Worm (Caenorhabditis elegans) whole organism, L1 larva: ENCODE measurements around the gene gcy-32.

Source experiments
- C16A3.4 ChIP-seq: fragments of 150-350 bp; optimal IDR thresholded peaks from 2 replicates; lab custom pipeline; 2014; ENCODE audit warnings: missing biosample characterization, missing genetic modification characterization
- F16B12.6 ChIP-seq: fragments of 150-350 bp; optimal IDR thresholded peaks from 2 replicates; lab custom pipeline; 2014; ENCODE audit warnings: missing biosample characterization, missing genetic modification characterization
- blmp-1 ChIP-seq: fragments of 150-350 bp; optimal IDR thresholded peaks from 2 replicates; lab custom pipeline; 2014; ENCODE audit warnings: missing biosample characterization, missing genetic modification characterization
- ceh-8 ChIP-seq: fragments of 200-800 bp; sonication (Bioruptor generic); optimal IDR thresholded peaks from 2 replicates; lab custom pipeline; 2018; ENCODE audit warnings: mild to moderate bottlenecking, missing genetic modification characterization, moderate library complexity, missing compliant biosample characterization
- efl-1 ChIP-seq, 4 experiments: fragments of 150-350 bp; optimal IDR thresholded peaks in 3 of 4; peaks in 1 of 4; 1 replicate in 1 of 4; 2 replicates in 3 of 4; lab custom pipeline; 2014; ENCODE audit warnings: missing biosample characterization in 2 of 4, missing genetic modification characterization in 2 of 4, missing genetic modification reagents in 2 of 4
- egl-13 ChIP-seq: sonication (generic microtip); optimal IDR thresholded peaks from 2 replicates; lab custom pipeline; 2016; ENCODE audit warnings: missing genotype, missing genetic modification reagents, missing genetic modification characterization, missing compliant biosample characterization
- elt-2 ChIP-seq: sonication (generic microtip); optimal IDR thresholded peaks from 2 replicates; lab custom pipeline; 2016; ENCODE audit warnings: missing genetic modification characterization, mild to moderate bottlenecking, inconsistent platforms, missing compliant biosample characterization, missing genetic modification reagents
- fkh-4 ChIP-seq: sonication (generic microtip); optimal IDR thresholded peaks from 2 replicates; lab custom pipeline; 2016; ENCODE audit warnings: missing compliant biosample characterization, missing genetic modification characterization, borderline replicate concordance
- fos-1 ChIP-seq: fragments of 150-350 bp; optimal IDR thresholded peaks from 2 replicates; lab custom pipeline; 2014; ENCODE audit warnings: missing biosample characterization, missing genetic modification characterization
- hlh-17 ChIP-seq: fragments of 200-800 bp; sonication (Bioruptor generic); optimal IDR thresholded peaks from 2 replicates; lab custom pipeline; 2018; ENCODE audit warnings: missing genetic modification characterization, mild to moderate bottlenecking, missing compliant biosample characterization, moderate library complexity, borderline replicate concordance
- hlh-4 ChIP-seq: sonication (generic microtip); optimal IDR thresholded peaks from 2 replicates; lab custom pipeline; 2016; ENCODE audit warnings: mild to moderate bottlenecking, missing genetic modification characterization, missing compliant biosample characterization
- hpl-2 ChIP-seq: fragments of 150-350 bp; optimal IDR thresholded peaks from 2 replicates; lab custom pipeline; 2014; ENCODE audit warnings: missing biosample characterization, missing genetic modification reagents, missing genetic modification characterization
- isw-1 ChIP-seq: fragments of 200-800 bp; sonication (Bioruptor generic); IDR thresholded peaks from 2 replicates; pipeline ENCODE4 v1.3.6; 2022; ENCODE audit warnings: missing genetic modification characterization, missing compliant biosample characterization
- lin-14 ChIP-seq: fragments of 200-800 bp; sonication (Bioruptor generic); optimal IDR thresholded peaks from 2 replicates; lab custom pipeline; 2018; ENCODE audit warnings: mild to moderate bottlenecking, missing genetic modification characterization, moderate library complexity, missing compliant biosample characterization
- lin-15B ChIP-seq: fragments of 150-350 bp; sonication (generic microtip); optimal IDR thresholded peaks from 3 replicates; lab custom pipeline; 2014; ENCODE audit warnings: missing biosample characterization, missing genetic modification characterization
- lin-35 ChIP-seq, 2 experiments: fragments of 150-350 bp; optimal IDR thresholded peaks; 2 replicates each; lab custom pipeline; 2014; ENCODE audit warnings: missing biosample characterization in 2 of 2, missing genetic modification characterization in 2 of 2, missing genetic modification reagents in 2 of 2
- lin-39 ChIP-seq: fragments of 150-350 bp; optimal IDR thresholded peaks from 2 replicates; lab custom pipeline; 2014; ENCODE audit warnings: missing biosample characterization, missing genetic modification reagents, missing genetic modification characterization
- lir-3 ChIP-seq: sonication (generic microtip); optimal IDR thresholded peaks from 2 replicates; lab custom pipeline; 2016; ENCODE audit warnings: mild to moderate bottlenecking, missing genetic modification characterization, moderate library complexity, missing compliant biosample characterization; ENCODE audit not compliant: poor library complexity
- mdl-1 ChIP-seq, 2 experiments: fragments of 150-350 bp; optimal IDR thresholded peaks; 2 replicates each; lab custom pipeline; 2014 to 2017; ENCODE audit warnings: missing biosample characterization in 2 of 2, missing genetic modification characterization in 2 of 2, inconsistent platforms in 1 of 2
- mef-2 ChIP-seq: fragments of 150-350 bp; optimal IDR thresholded peaks from 2 replicates; lab custom pipeline; 2014; ENCODE audit warnings: missing biosample characterization, missing genetic modification characterization
- mep-1 ChIP-seq: fragments of 150-350 bp; optimal IDR thresholded peaks from 2 replicates; lab custom pipeline; 2014; ENCODE audit warnings: missing biosample characterization, missing genetic modification characterization
- nhr-28 ChIP-seq: fragments of 150-350 bp; optimal IDR thresholded peaks from 2 replicates; lab custom pipeline; 2014; ENCODE audit warnings: missing biosample characterization, missing genetic modification characterization
- nhr-47 ChIP-seq: sonication (generic microtip); optimal IDR thresholded peaks from 2 replicates; lab custom pipeline; 2016; ENCODE audit warnings: mild to moderate bottlenecking, missing genetic modification characterization, moderate library complexity, missing compliant biosample characterization
- nhr-71 ChIP-seq: sonication (generic microtip); optimal IDR thresholded peaks from 2 replicates; lab custom pipeline; 2016; ENCODE audit warnings: mild to moderate bottlenecking, missing genetic modification characterization, moderate library complexity, missing compliant biosample characterization
- nhr-76 ChIP-seq: sonication (generic microtip); optimal IDR thresholded peaks from 2 replicates; lab custom pipeline; 2017; ENCODE audit warnings: missing biosample characterization, missing genetic modification characterization
- nhr-77 ChIP-seq: fragments of 150-350 bp; optimal IDR thresholded peaks from 2 replicates; lab custom pipeline; 2014; ENCODE audit warnings: missing biosample characterization, missing genetic modification characterization
- nhr-84 ChIP-seq: sonication (generic microtip); optimal IDR thresholded peaks from 2 replicates; lab custom pipeline; 2017; ENCODE audit warnings: missing biosample characterization, missing genetic modification characterization
- nhr-90 ChIP-seq: sonication (generic microtip); optimal IDR thresholded peaks from 2 replicates; lab custom pipeline; 2016; ENCODE audit warnings: mild to moderate bottlenecking, missing genetic modification characterization, missing compliant biosample characterization; ENCODE audit not compliant: poor library complexity
- pax-3 ChIP-seq: fragments of 200-800 bp; sonication (Bioruptor generic); optimal IDR thresholded peaks from 2 replicates; lab custom pipeline; 2018; ENCODE audit warnings: mild to moderate bottlenecking, missing genetic modification characterization, moderate library complexity, missing compliant biosample characterization
- pqm-1 ChIP-seq: sonication (generic microtip); optimal IDR thresholded peaks from 3 replicates; lab custom pipeline; 2017; ENCODE audit warnings: missing biosample characterization, missing genetic modification characterization
- rnt-1 ChIP-seq: sonication (generic microtip); optimal IDR thresholded peaks from 2 replicates; lab custom pipeline; 2016; ENCODE audit warnings: mild to moderate bottlenecking, missing genetic modification characterization, moderate library complexity, missing compliant biosample characterization
- sox-4 ChIP-seq: sonication (generic microtip); optimal IDR thresholded peaks from 2 replicates; lab custom pipeline; 2016; ENCODE audit warnings: missing genetic modification characterization, missing compliant biosample characterization
- sptf-1 ChIP-seq: fragments of 150-350 bp; optimal IDR thresholded peaks from 2 replicates; lab custom pipeline; 2014; ENCODE audit warnings: missing biosample characterization, missing genetic modification characterization
- swsn-7 ChIP-seq: sonication (generic microtip); optimal IDR thresholded peaks from 2 replicates; lab custom pipeline; 2016; ENCODE audit warnings: missing genetic modification characterization, missing compliant biosample characterization
- tbx-2 ChIP-seq: sonication (generic microtip); optimal IDR thresholded peaks from 2 replicates; lab custom pipeline; 2016; ENCODE audit warnings: missing genetic modification characterization, missing compliant biosample characterization
- unc-30 ChIP-seq: sonication (generic microtip); optimal IDR thresholded peaks from 2 replicates; lab custom pipeline; 2017; ENCODE audit warnings: missing biosample characterization, missing genetic modification characterization
- vab-15 ChIP-seq: sonication (generic microtip); optimal IDR thresholded peaks from 2 replicates; lab custom pipeline; 2017; ENCODE audit warnings: missing genotype, mild to moderate bottlenecking, missing genetic modification characterization, missing compliant biosample characterization
- xbp-1 ChIP-seq: sonication (generic microtip); optimal IDR thresholded peaks from 2 replicates; lab custom pipeline; 2016; ENCODE audit warnings: missing genetic modification characterization, missing compliant biosample characterization
- ztf-11 ChIP-seq, 2 experiments: sonication (generic microtip); optimal IDR thresholded peaks; 2 replicates each; lab custom pipeline; 2016 to 2017; ENCODE audit warnings: missing genetic modification characterization in 2 of 2, missing biosample characterization in 1 of 2, missing compliant biosample characterization in 1 of 2

gcy-32 gene

ce11 chrV:13960916-13961315 is 45.6 kb upstream of the gcy-32 start, which contains the start of gene srh-24 (continued):
- TF ChIP-seq elt-2 (tag; lab: Kevin White, UChicago) = no peak
- no peak for TF ChIP-seq egl-13

- TF ChIP-seq ztf-11 (tag; optimal IDR thresholded peaks at IDR 0.05; lab: Kevin White, UChicago) (no peak), lin-15B (tag; lab: Kevin White, UChicago) (no peak), mep-1 (tag; lab: Kevin White, UChicago) (no peak), rnt-1 (tag; lab: Kevin White, UChicago) (no peak), tbx-2 (tag; lab: Kevin White, UChicago) (no peak), sox-4 (tag; lab: Kevin White, UChicago) (no peak), efl-1 (optimal IDR thresholded peaks at IDR 0.05; lab: Kevin White, UChicago) (no peak), efl-1 (GFP tag; optimal IDR thresholded peaks at IDR 0.05 in 1 of 2; lab: Kevin White, UChicago) (no peak), swsn-7 (tag; lab: Kevin White, UChicago) (no peak), F16B12.6 (tag; lab: Kevin White, UChicago) (no peak), nhr-76 (no peak), nhr-84 (tag; lab: Kevin White, UChicago) (no peak), sptf-1 (tag; lab: Kevin White, UChicago) (no peak), mdl-1 (tag; optimal IDR thresholded peaks at IDR 0.05; lab: Kevin White, UChicago) (no peak)
Observed at ce11 chrV:13958247-13958646, 43.0 kb upstream of the gcy-32 start, which contains the start of gene R10D12.10. Gene R10D12.10, minus strand, starts transcription at chrV:13958347.

- TF ChIP-seq sox-4 (tag; lab: Kevin White, UChicago) (no peak), hlh-17 (no peak), fos-1 (tag; lab: Kevin White, UChicago) (no peak), mef-2 (tag; lab: Kevin White, UChicago) (no peak), vab-15 (tag; lab: Kevin White, UChicago) (no peak), lin-35 (GFP tag; optimal IDR thresholded peaks at IDR 0.05; lab: Kevin White, UChicago) (no peak), unc-30 (no peak), fkh-4 (tag; lab: Kevin White, UChicago) (no peak), nhr-77 (no peak)
Observed at ce11 chrV:13957691-13958090, 42.4 kb upstream of the gcy-32 start.

- no peak for TF ChIP-seq hpl-2 (GFP tag; lab: Kevin White, UChicago)
- no peak for TF ChIP-seq blmp-1
- no peak for TF ChIP-seq nhr-71
- no peak for TF ChIP-seq isw-1
- no peak for TF ChIP-seq sptf-1 (tag; lab: Kevin White, UChicago)
- TF ChIP-seq pax-3 (tag; lab: Kevin White, UChicago) = no peak
- no peak for TF ChIP-seq lin-14 (GFP tag; lab: Kevin White, UChicago)
- no peak for TF ChIP-seq C16A3.4 (tag; lab: Kevin White, UChicago)
- TF ChIP-seq nhr-90 (tag; lab: Kevin White, UChicago) = no peak
- no peak for TF ChIP-seq pqm-1 (tag; lab: Kevin White, UChicago)
- no peak for TF ChIP-seq lir-3 (tag; lab: Kevin White, UChicago)
- no peak for TF ChIP-seq efl-1 (optimal IDR thresholded peaks at IDR 0.05; lab: Kevin White, UChicago)
- TF ChIP-seq efl-1 (GFP tag; optimal IDR thresholded peaks at IDR 0.05 in 1 of 2; lab: Kevin White, UChicago) = no peak
- no peak for TF ChIP-seq tbx-2 (tag; lab: Kevin White, UChicago)
- no peak for TF ChIP-seq nhr-28 (tag; lab: Kevin White, UChicago)
- no peak for TF ChIP-seq ceh-8 (GFP tag; lab: Kevin White, UChicago)
- TF ChIP-seq hlh-4 (tag; lab: Kevin White, UChicago) = no peak
- no peak for TF ChIP-seq egl-13
- TF ChIP-seq nhr-47 (tag; lab: Kevin White, UChicago) = no peak
- TF ChIP-seq xbp-1 = no peak
- TF ChIP-seq lin-39 (tag; lab: Kevin White, UChicago) = no peak
Observed at ce11 chrV:13955370-13956089, 40.2 kb upstream of the gcy-32 start.
